Worm (Caenorhabditis elegans): ENCODE results near the gene osm-10.

ce11 chrIII:7232782-7233181, 10.3 kb upstream of the osm-10 start, which contains the start of gene adr-2:
- TF ChIP-seq K11D2.4 (GFP tag; IDR thresholded peaks at IDR 0.05) = no peak
- no peak for TF ChIP-seq aptf-3 (GFP tag; IDR thresholded peaks at IDR 0.05)
- TF ChIP-seq T07F8.4 (tag; optimal IDR thresholded peaks at IDR 0.05) = no peak
- no peak for TF ChIP-seq ceh-100 (GFP tag; IDR thresholded peaks at IDR 0.05)
- no peak for TF ChIP-seq ZK185.1 (tag; optimal IDR thresholded peaks at IDR 0.05; ENCODE audit: poor library complexity, severe bottlenecking)
- TF ChIP-seq ama-1 (optimal IDR thresholded peaks at IDR 0.05) = no peak
- TF ChIP-seq ama-1 (GFP tag; optimal IDR thresholded peaks at IDR 0.05) = no peak
- TF ChIP-seq repo-1 (tag; optimal IDR thresholded peaks at IDR 0.05) = no peak
- TF ChIP-seq nfya-1 (tag; optimal IDR thresholded peaks at IDR 0.05; ENCODE audit: borderline replicate concordance, insufficient read depth) = no peak
- TF ChIP-seq Y56A3A.18 (GFP tag; IDR thresholded peaks at IDR 0.05) = no peak
- TF ChIP-seq Y95B8A.8 (GFP tag; IDR thresholded peaks at IDR 0.05) = no peak
- no peak for TF ChIP-seq nfyb-1 (GFP tag; IDR thresholded peaks at IDR 0.05)
- TF ChIP-seq dpl-1 (GFP tag; optimal IDR thresholded peaks at IDR 0.05) = no peak
- no peak for TF ChIP-seq nhr-120 (GFP tag; IDR thresholded peaks at IDR 0.05)
